Worm (Caenorhabditis elegans): ENCODE results near the gene twk-48.
A peak's percentile ranks its signal among the peaks of the same experiment; 100 is the strongest.

The twk-48 gene

DNA sequence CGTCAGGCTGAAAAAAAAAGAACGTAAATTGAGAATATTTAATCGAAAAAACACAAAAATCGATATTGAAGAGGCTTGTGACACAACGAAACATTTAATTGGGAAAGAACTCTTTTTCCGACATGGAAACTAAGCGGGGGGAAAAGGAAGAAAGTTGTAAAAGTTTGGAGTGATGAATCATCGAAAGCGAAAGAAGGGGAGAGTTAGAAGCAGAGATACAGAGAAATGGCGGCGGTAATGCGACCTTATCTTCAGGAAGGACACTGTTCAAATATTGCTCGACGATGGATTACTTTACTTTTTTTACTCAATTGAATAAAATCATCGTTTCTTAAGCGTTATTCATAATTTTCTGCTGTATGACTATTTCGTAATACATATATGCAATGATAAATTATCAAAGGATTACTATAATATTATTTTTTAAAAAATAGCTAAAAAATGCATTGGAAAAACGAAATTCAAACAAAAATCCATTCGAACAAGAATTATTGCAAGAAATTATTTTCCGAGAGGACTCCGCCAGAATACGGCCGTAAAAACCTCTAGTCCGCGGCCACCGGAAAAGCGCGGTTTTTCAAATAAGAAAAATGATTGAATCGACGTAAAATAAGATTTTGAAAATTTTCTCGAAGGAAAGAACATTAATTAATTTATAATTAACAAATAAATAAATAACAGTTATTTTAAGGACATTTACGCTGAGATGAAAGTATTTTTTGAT, 7.4 kb downstream of the twk-48 start, which contains the start of gene dhhc-4 (continued):
- TF ChIP-seq K12H6.12 (tag; optimal IDR thresholded peaks at IDR 0.05) = peak; percentile 42
- peak; percentile 43 for TF ChIP-seq xnd-1 (tag; optimal IDR thresholded peaks at IDR 0.05)
- TF ChIP-seq F33H1.4 (GFP tag; IDR thresholded peaks at IDR 0.05) = peak; percentile 53
- TF ChIP-seq B0261.1 (tag; optimal IDR thresholded peaks at IDR 0.05) = no peak
- no peak for TF ChIP-seq ztf-6 (GFP tag; IDR thresholded peaks at IDR 0.05)
- TF ChIP-seq lin-40 (tag; optimal IDR thresholded peaks at IDR 0.05) = peak; percentile 55
- TF ChIP-seq snpc-1.3 (tag; optimal IDR thresholded peaks at IDR 0.05; ENCODE audit: insufficient read depth) = no peak
- peak in 1 of 2 experiments; percentile 56 for TF ChIP-seq rec-8 (tag; optimal IDR thresholded peaks at IDR 0.05)
- TF ChIP-seq lin-35 (GFP tag; optimal IDR thresholded peaks at IDR 0.05) = peak in 1 of 3 experiments; percentile 89
- peak; percentile 45; the same call in 1 of the 2 replicates for TF ChIP-seq bed-2 (GFP tag; IDR thresholded peaks at IDR 0.05)
- TF ChIP-seq F57A8.1 (GFP tag; optimal IDR thresholded peaks at IDR 0.05) = no peak
- no peak for TF ChIP-seq F55B11.4 (tag; optimal IDR thresholded peaks at IDR 0.05; ENCODE audit: borderline replicate concordance, insufficient read depth)
- TF ChIP-seq hmg-20 (GFP tag; IDR thresholded peaks at IDR 0.05) = peak; percentile 46; the same call in 1 of the 2 replicates
- TF ChIP-seq Y56A3A.18 (GFP tag; IDR thresholded peaks at IDR 0.05) = no peak
- TF ChIP-seq zfh-2 (GFP tag; conservative IDR thresholded peaks at IDR 0.05) = no peak

- no peak for TF ChIP-seq ceh-100 (GFP tag; IDR thresholded peaks at IDR 0.05)
- TF ChIP-seq nhr-80 (tag; optimal IDR thresholded peaks at IDR 0.05) = no peak
- TF ChIP-seq ztf-28 (GFP tag; IDR thresholded peaks at IDR 0.05) = no peak
- no peak for TF ChIP-seq xnd-1 (tag; optimal IDR thresholded peaks at IDR 0.05)
- no peak for TF ChIP-seq lin-26 (GFP tag; IDR thresholded peaks at IDR 0.05)
- TF ChIP-seq aptf-2 (GFP tag; conservative IDR thresholded peaks at IDR 0.05) = no peak
- no peak for TF ChIP-seq F23B12.7 (tag; optimal IDR thresholded peaks at IDR 0.05; ENCODE audit: insufficient read depth)
- no peak for TF ChIP-seq akir-1 (GFP tag; optimal IDR thresholded peaks at IDR 0.05)
- no peak for TF ChIP-seq Y67H2A.10 (GFP tag; conservative IDR thresholded peaks at IDR 0.05)
- TF ChIP-seq F10E7.11 (tag; optimal IDR thresholded peaks at IDR 0.05) = no peak
- no peak for TF ChIP-seq rcor-1 (GFP tag; IDR thresholded peaks at IDR 0.05)
- no peak for TF ChIP-seq K11D2.4 (GFP tag; IDR thresholded peaks at IDR 0.05)
- TF ChIP-seq ceh-79 (tag; optimal IDR thresholded peaks at IDR 0.05) = no peak
- no peak for TF ChIP-seq hlh-12 (tag; optimal IDR thresholded peaks at IDR 0.05)
- TF ChIP-seq rpc-1 (optimal IDR thresholded peaks at IDR 0.05) = no peak
- no peak for TF ChIP-seq rpc-1 (tag; optimal IDR thresholded peaks at IDR 0.05)
- no peak for TF ChIP-seq madf-6 (GFP tag; IDR thresholded peaks at IDR 0.05)
These were observed 10.5 kb downstream of the twk-48 start, which contains the start of gene ZK757.1 for ce11 chrIII:9871032-9871431. TSS of gene ZK757.1 (minus strand) at chrIII:9871132.

DNA sequence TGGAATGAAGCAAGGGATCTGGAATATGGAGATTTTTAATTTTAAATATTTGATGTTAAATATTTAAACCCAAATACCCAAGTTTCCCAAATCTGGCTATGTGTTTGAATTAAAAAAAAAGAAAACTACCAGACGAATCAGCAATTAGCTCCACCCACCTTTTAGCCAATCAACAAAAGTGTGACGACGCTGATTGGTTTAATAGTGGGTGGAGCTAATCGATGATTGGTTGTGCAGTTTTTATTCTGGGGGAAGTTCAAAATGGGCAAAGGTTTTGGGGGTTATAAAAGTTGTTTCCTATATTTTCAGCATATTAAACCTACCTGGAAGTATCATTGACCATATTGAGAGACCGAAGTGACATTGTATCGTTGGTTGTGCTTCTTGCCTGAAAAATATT, 14.0 kb downstream of the twk-48 start:
- TF ChIP-seq let-526 (GFP tag; IDR thresholded peaks at IDR 0.05) (no peak), ceh-40 (GFP tag; IDR thresholded peaks at IDR 0.05) (no peak), unc-130 (GFP tag; optimal IDR thresholded peaks at IDR 0.05) (no peak), madf-3 (GFP tag; IDR thresholded peaks at IDR 0.05) (no peak), F55B11.4 (tag; optimal IDR thresholded peaks at IDR 0.05; ENCODE audit: borderline replicate concordance, insufficient read depth) (no peak), hrde-1 (tag; optimal IDR thresholded peaks at IDR 0.05; ENCODE audit: borderline replicate concordance) (no peak), zim-3 (tag; optimal IDR thresholded peaks at IDR 0.05) (no peak), madf-6 (GFP tag; IDR thresholded peaks at IDR 0.05) (no peak), lin-54 (GFP tag; optimal IDR thresholded peaks at IDR 0.05) (no peak), lir-1 (GFP tag; conservative IDR thresholded peaks at IDR 0.05) (no peak)
